Worm (Caenorhabditis elegans): Measurements from ENCODE around the gene F08B12.4.
A peak's percentile ranks its signal among the peaks of the same experiment; 100 is the strongest.

The F08B12.4 gene

ce11 chrX:11368417-11368816, 39.1 kb downstream of the F08B12.4 start, which contains the start of gene ttyh-1:
Gene ttyh-1, plus strand, starts transcription at chrX:11368717.
- no peak for TF ChIP-seq ceh-6 (GFP tag; optimal IDR thresholded peaks at IDR 0.05)
- no peak for TF ChIP-seq sdc-2 (tag; optimal IDR thresholded peaks at IDR 0.05)

- TF ChIP-seq pax-1 (tag; optimal IDR thresholded peaks at IDR 0.05) (no peak), unc-42 (tag; optimal IDR thresholded peaks at IDR 0.05) (peak; percentile 78), elt-4 (tag; optimal IDR thresholded peaks at IDR 0.05) (no peak), ceh-2 (tag; optimal IDR thresholded peaks at IDR 0.05) (no peak), dmd-4 (tag; optimal IDR thresholded peaks at IDR 0.05; ENCODE audit: borderline replicate concordance) (no peak), ceh-48 (tag; optimal IDR thresholded peaks at IDR 0.05) (no peak), fax-1 (tag; optimal IDR thresholded peaks at IDR 0.05) (no peak), rnt-1 (tag; optimal IDR thresholded peaks at IDR 0.05) (no peak), ceh-31 (tag; optimal IDR thresholded peaks at IDR 0.05) (peak; percentile 67), odd-2 (tag; optimal IDR thresholded peaks at IDR 0.05) (no peak), pat-9 (tag; optimal IDR thresholded peaks at IDR 0.05) (no peak), ref-2 (tag; optimal IDR thresholded peaks at IDR 0.05) (peak; percentile 26), ceh-45 (GFP tag; IDR thresholded peaks at IDR 0.05) (no peak), nfya-1 (tag; optimal IDR thresholded peaks at IDR 0.05) (no peak), unc-55 (GFP tag; optimal IDR thresholded peaks at IDR 0.05) (peak; percentile 2), F13H6.1 (tag; optimal IDR thresholded peaks at IDR 0.05) (no peak), tbx-2 (tag; optimal IDR thresholded peaks at IDR 0.05) (peak; percentile 25), pqm-1 (tag; optimal IDR thresholded peaks at IDR 0.05) (no peak), unc-3 (GFP tag; conservative IDR thresholded peaks at IDR 0.05) (no peak), unc-3 (tag; optimal IDR thresholded peaks at IDR 0.05) (no peak), ceh-30 (tag; optimal IDR thresholded peaks at IDR 0.05) (no peak), ztf-16 (tag; optimal IDR thresholded peaks at IDR 0.05) (no peak), ahr-1 (tag; optimal IDR thresholded peaks at IDR 0.05) (no peak), ets-4 (tag; optimal IDR thresholded peaks at IDR 0.05) (no peak), hlh-8 (tag; optimal IDR thresholded peaks at IDR 0.05) (no peak), ceh-22 (tag; optimal IDR thresholded peaks at IDR 0.05) (no peak), fkh-6 (tag; optimal IDR thresholded peaks at IDR 0.05) (no peak), madf-2 (tag; optimal IDR thresholded peaks at IDR 0.05) (no peak)
Observed at ce11 chrX:11367640-11368039, 39.9 kb downstream of the F08B12.4 start.

ce11 chrX:11367087-11367486, 40.4 kb downstream of the F08B12.4 start:
- TF ChIP-seq ama-1 (optimal IDR thresholded peaks at IDR 0.05) (no peak), npax-4 (tag; optimal IDR thresholded peaks at IDR 0.05) (no peak), lin-11 (tag; optimal IDR thresholded peaks at IDR 0.05) (no peak), nhr-232 (tag; optimal IDR thresholded peaks at IDR 0.05) (no peak), pros-1 (tag; optimal IDR thresholded peaks at IDR 0.05) (no peak), ceh-2 (tag; optimal IDR thresholded peaks at IDR 0.05) (no peak), fkh-6 (tag; optimal IDR thresholded peaks at IDR 0.05) (no peak), ahr-1 (tag; optimal IDR thresholded peaks at IDR 0.05) (no peak), elt-2 (tag; optimal IDR thresholded peaks at IDR 0.05) (no peak), unc-86 (tag; optimal IDR thresholded peaks at IDR 0.05) (no peak), rnt-1 (tag; optimal IDR thresholded peaks at IDR 0.05) (no peak), K09A11.1 (tag; optimal IDR thresholded peaks at IDR 0.05; ENCODE audit: insufficient read depth) (no peak), ceh-9 (tag; optimal IDR thresholded peaks at IDR 0.05) (no peak), ceh-31 (tag; optimal IDR thresholded peaks at IDR 0.05) (no peak), hlh-30 (tag; optimal IDR thresholded peaks at IDR 0.05; ENCODE audit: insufficient read depth) (no peak)

- peak; percentile 38 for TF ChIP-seq ceh-48 (tag; optimal IDR thresholded peaks at IDR 0.05)
- TF ChIP-seq fkh-10 (GFP tag; optimal IDR thresholded peaks at IDR 0.05) = no peak
- TF ChIP-seq dve-1 (tag; optimal IDR thresholded peaks at IDR 0.05) = no peak
- TF ChIP-seq pqm-1 (tag; optimal IDR thresholded peaks at IDR 0.05) = no peak
- no peak for TF ChIP-seq dmd-4 (tag; optimal IDR thresholded peaks at IDR 0.05; ENCODE audit: borderline replicate concordance)
- TF ChIP-seq ahr-1 (tag; optimal IDR thresholded peaks at IDR 0.05) = no peak
- peak; percentile 10 for TF ChIP-seq ref-2 (tag; optimal IDR thresholded peaks at IDR 0.05)
- no peak for TF ChIP-seq odd-2 (tag; optimal IDR thresholded peaks at IDR 0.05)
Observed at ce11 chrX:11365995-11366394, 41.5 kb downstream of the F08B12.4 start.

Measured in whole organism, late embryonic.